Fruit fly (Drosophila melanogaster): Measurements from ENCODE around the gene CG10348.

DNA sequence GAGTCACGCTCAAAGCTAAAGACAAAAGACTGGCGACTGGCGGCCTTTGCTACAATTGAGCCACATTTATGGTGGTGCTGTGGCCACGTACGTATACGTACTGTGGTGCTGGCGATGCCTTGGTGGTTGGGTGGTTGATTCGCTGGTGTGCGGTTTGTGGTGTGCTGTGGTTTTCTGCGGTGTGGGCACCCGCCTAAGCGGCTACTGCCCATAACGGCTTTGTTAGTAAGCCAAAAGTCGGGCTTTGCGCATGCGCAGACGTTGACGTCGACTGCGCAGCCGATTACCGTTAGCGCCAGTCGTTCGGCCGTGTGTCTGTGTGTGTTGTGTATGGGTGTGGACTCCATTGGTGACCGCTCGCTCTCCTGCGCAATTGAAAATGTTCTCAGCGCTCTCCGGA lies 20.9 kb upstream of the CG10348 start:
- TF ChIP-seq gl (tag; optimal IDR thresholded peaks at IDR 0.05) (no peak), EcR (GFP tag; optimal IDR thresholded peaks at IDR 0.05) (no peak), CG8301 (tag; optimal IDR thresholded peaks at IDR 0.05) (no peak), CG17806 (tag; optimal IDR thresholded peaks at IDR 0.05) (no peak), rn (GFP tag; IDR thresholded peaks at IDR 0.05) (no peak)
